Fruit fly (Drosophila melanogaster) whole organism, embryonic: ENCODE data around the gene dmGlut.

Source experiments
- Asciz ChIP-seq: fragments of 200-800 bp; sonication (Bioruptor generic); optimal IDR thresholded peaks from 2 replicates; lab custom pipeline; 2017; ENCODE audit warnings: missing biosample characterization, mild to moderate bottlenecking, missing genetic modification characterization, missing genetic modification reagents
- Atf-2 ChIP-seq: fragments of 200-800 bp; sonication (Bioruptor generic); optimal IDR thresholded peaks from 2 replicates; lab custom pipeline; 2016; ENCODE audit warnings: missing biosample characterization, missing genetic modification characterization
- CG11695 ChIP-seq: fragments of 200-800 bp; sonication (Bioruptor generic); IDR thresholded peaks from 3 replicates; pipeline ENCODE4 v1.3.6; 2022; ENCODE audit warnings: missing biosample characterization, missing genetic modification characterization
- CG12155 ChIP-seq: fragments of 200-800 bp; sonication (Bioruptor generic); optimal IDR thresholded peaks from 3 replicates; lab custom pipeline; 2016; ENCODE audit warnings: missing biosample characterization, missing genetic modification characterization
- CG1647 ChIP-seq: fragments of 200-800 bp; sonication (Bioruptor generic); optimal IDR thresholded peaks from 3 replicates; lab custom pipeline; 2016; ENCODE audit warnings: missing biosample characterization, missing genetic modification characterization
- CG16813 ChIP-seq: fragments of 200-800 bp; sonication (Bioruptor generic); IDR thresholded peaks from 3 replicates; pipeline ENCODE4 v1.3.6; 2022; ENCODE audit warnings: missing biosample characterization, missing genetic modification characterization; ENCODE audit not compliant: partially characterized antibody
- CG16815 ChIP-seq: fragments of 200-800 bp; sonication (Bioruptor generic); optimal IDR thresholded peaks from 3 replicates; lab custom pipeline; 2017; ENCODE audit warnings: missing biosample characterization, mild to moderate bottlenecking, missing genetic modification characterization
- CG17359 ChIP-seq: fragments of 200-800 bp; sonication (Bioruptor generic); optimal IDR thresholded peaks from 3 replicates; lab custom pipeline; 2018; ENCODE audit warnings: missing biosample characterization, mild to moderate bottlenecking, missing genetic modification characterization, moderate library complexity
- CG17829 ChIP-seq: fragments of 200-800 bp; optimal IDR thresholded peaks from 2 replicates; lab custom pipeline; 2019; ENCODE audit warnings: missing biosample characterization, mild to moderate bottlenecking, missing genetic modification characterization, moderate library complexity
- CG1832 ChIP-seq: fragments of 200-800 bp; sonication (Bioruptor generic); optimal IDR thresholded peaks from 2 replicates; lab custom pipeline; 2017; ENCODE audit warnings: missing biosample characterization, mild to moderate bottlenecking, missing genetic modification characterization, inconsistent platforms
- CG31441 ChIP-seq: fragments of 200-800 bp; sonication (Bioruptor generic); IDR thresholded peaks from 2 replicates; pipeline ENCODE4 v1.3.6; 2022; ENCODE audit warnings: missing biosample characterization, missing genetic modification characterization
- CG4404 ChIP-seq: fragments of 200-800 bp; sonication (Bioruptor generic); IDR thresholded peaks from 2 replicates; pipeline ENCODE4 v1.3.6; 2022; ENCODE audit warnings: missing biosample characterization, missing genetic modification characterization
- CG4424 ChIP-seq: fragments of 200-800 bp; sonication (Bioruptor generic); optimal IDR thresholded peaks from 3 replicates; lab custom pipeline; 2016; ENCODE audit warnings: missing biosample characterization, missing genetic modification characterization
- CG5245 ChIP-seq: fragments of 200-800 bp; sonication (Bioruptor generic); optimal IDR thresholded peaks from 3 replicates; lab custom pipeline; 2016; ENCODE audit warnings: missing biosample characterization, missing genetic modification characterization
- CG5953 ChIP-seq: fragments of 200-800 bp; sonication (Bioruptor generic); IDR thresholded peaks from 2 replicates; pipeline ENCODE4 v1.3.6; 2022; ENCODE audit warnings: missing biosample characterization, missing genetic modification characterization
- CG6765 ChIP-seq: fragments of 200-800 bp; sonication (Bioruptor generic); optimal IDR thresholded peaks from 3 replicates; lab custom pipeline; 2017; ENCODE audit warnings: missing biosample characterization, mild to moderate bottlenecking, missing genetic modification characterization
- CG8089 ChIP-seq: fragments of 200-800 bp; sonication (Bioruptor generic); optimal IDR thresholded peaks from 3 replicates; lab custom pipeline; 2016; ENCODE audit warnings: missing biosample characterization, missing genetic modification characterization
- CG9437 ChIP-seq: fragments of 200-800 bp; sonication (Bioruptor generic); optimal IDR thresholded peaks from 2 replicates; lab custom pipeline; 2018; ENCODE audit warnings: missing biosample characterization, mild to moderate bottlenecking, missing genetic modification characterization
- CG9609 ChIP-seq: fragments of 200-800 bp; sonication (Bioruptor generic); optimal IDR thresholded peaks from 3 replicates; lab custom pipeline; 2016; ENCODE audit warnings: missing biosample characterization, missing genetic modification characterization
- CG9727 ChIP-seq: fragments of 200-800 bp; sonication (Bioruptor generic); optimal IDR thresholded peaks from 3 replicates; lab custom pipeline; 2017; ENCODE audit warnings: missing biosample characterization, mild to moderate bottlenecking, missing genetic modification characterization
- CoRest ChIP-seq: fragments of 200-800 bp; sonication (Bioruptor generic); optimal IDR thresholded peaks from 3 replicates; lab custom pipeline; 2018; ENCODE audit warnings: missing biosample characterization, mild to moderate bottlenecking, missing genetic modification characterization, moderate library complexity
- Dbx ChIP-seq: fragments of 200-800 bp; sonication (Bioruptor generic); IDR thresholded peaks from 3 replicates; pipeline ENCODE4 v1.3.6; 2022; ENCODE audit warnings: missing biosample characterization, missing genetic modification characterization
- Ets65A ChIP-seq: fragments of 200-800 bp; sonication (Bioruptor generic); peaks from one replicate; lab custom pipeline; 2016; ENCODE audit warnings: missing biosample characterization, missing genetic modification characterization
- Fer1 ChIP-seq: fragments of 200-800 bp; sonication (Bioruptor generic); optimal IDR thresholded peaks from 2 replicates; lab custom pipeline; 2017; ENCODE audit warnings: missing biosample characterization, mild to moderate bottlenecking, missing genetic modification characterization
- Gug ChIP-seq: fragments of 200-800 bp; sonication (Bioruptor generic); IDR thresholded peaks from 4 replicates; pipeline ENCODE4 v1.3.6; 2022; ENCODE audit warnings: missing biosample characterization, missing genetic modification characterization
- Hmr ChIP-seq: fragments of 200-800 bp; sonication (Bioruptor generic); optimal IDR thresholded peaks from 3 replicates; lab custom pipeline; 2017; ENCODE audit warnings: mild to moderate bottlenecking, missing biosample characterization, missing genetic modification reagents, missing genetic modification characterization
- Lpt ChIP-seq: fragments of >200 bp; optimal IDR thresholded peaks from 2 replicates; lab custom pipeline; 2018; ENCODE audit warnings: missing biosample characterization, missing genetic modification characterization
- Pdp1 ChIP-seq, 2 experiments: fragments of 200-800 bp; sonication (Bioruptor generic); optimal IDR thresholded peaks; 3 replicates each; lab custom pipeline; 2016; ENCODE audit warnings: missing biosample characterization in 2 of 2, missing genetic modification characterization in 2 of 2, mild to moderate bottlenecking in 1 of 2, moderate library complexity in 1 of 2
- Xrp1 ChIP-seq: fragments of 200-800 bp; sonication (Bioruptor generic); IDR thresholded peaks from 2 replicates; pipeline ENCODE4 v1.3.6; 2022; ENCODE audit warnings: missing biosample characterization, missing genetic modification characterization
- bab2 ChIP-seq: fragments of 200-800 bp; sonication (Bioruptor generic); optimal IDR thresholded peaks from 2 replicates; lab custom pipeline; 2016; ENCODE audit warnings: missing biosample characterization, missing genetic modification characterization
- cg ChIP-seq: fragments of 200-800 bp; sonication (Bioruptor generic); optimal IDR thresholded peaks from 3 replicates; lab custom pipeline; 2019; ENCODE audit warnings: missing biosample characterization, mild to moderate bottlenecking, missing genetic modification characterization, moderate library complexity
- crol ChIP-seq: fragments of 200-800 bp; sonication (Bioruptor generic); IDR thresholded peaks from 2 replicates; pipeline ENCODE4 v1.3.6; 2022; ENCODE audit warnings: missing biosample characterization, missing genetic modification characterization
- cwo ChIP-seq: fragments of 200-800 bp; sonication (Bioruptor generic); optimal IDR thresholded peaks from 3 replicates; lab custom pipeline; 2017; ENCODE audit warnings: missing biosample characterization, missing genetic modification characterization, mild to moderate bottlenecking, moderate library complexity, missing genetic modification reagents
- exex ChIP-seq: fragments of 200-800 bp; sonication (Bioruptor generic); optimal IDR thresholded peaks from 4 replicates; lab custom pipeline; 2018; ENCODE audit warnings: missing biosample characterization, mild to moderate bottlenecking, missing genetic modification characterization, moderate library complexity
- gcm ChIP-seq: fragments of 200-800 bp; sonication (Bioruptor generic); optimal IDR thresholded peaks from 2 replicates; lab custom pipeline; 2019; ENCODE audit warnings: missing biosample characterization, mild to moderate bottlenecking, missing genetic modification characterization, moderate library complexity
- gsb ChIP-seq: fragments of 200-800 bp; sonication (Bioruptor generic); IDR thresholded peaks from 2 replicates; pipeline ENCODE4 v1.3.6; 2022; ENCODE audit warnings: missing biosample characterization, missing genetic modification characterization
- jing ChIP-seq: fragments of 200-800 bp; sonication (Bioruptor generic); optimal IDR thresholded peaks from 2 replicates; lab custom pipeline; 2018; ENCODE audit warnings: missing biosample characterization, mild to moderate bottlenecking, missing genetic modification characterization
- ken ChIP-seq: fragments of 200-800 bp; sonication (Bioruptor generic); IDR thresholded peaks from 3 replicates; pipeline ENCODE4 v1.3.6; 2022; ENCODE audit warnings: missing biosample characterization, missing genetic modification characterization
- mirr ChIP-seq: fragments of 200-800 bp; sonication (Bioruptor generic); optimal IDR thresholded peaks from 3 replicates; lab custom pipeline; 2018; ENCODE audit warnings: missing biosample characterization, mild to moderate bottlenecking, missing genetic modification characterization
- p53 ChIP-seq: fragments of 200-800 bp; sonication (Bioruptor generic); optimal IDR thresholded peaks from 2 replicates; lab custom pipeline; 2016; ENCODE audit warnings: missing biosample characterization, missing genetic modification characterization
- pzg ChIP-seq: fragments of 200-800 bp; sonication (Bioruptor generic); optimal IDR thresholded peaks from 3 replicates; lab custom pipeline; 2018; ENCODE audit warnings: missing biosample characterization, mild to moderate bottlenecking, missing genetic modification characterization, moderate library complexity
- rib ChIP-seq: fragments of 200-800 bp; sonication (Bioruptor generic); IDR thresholded peaks from 2 replicates; pipeline ENCODE4 v1.3.6; 2022; ENCODE audit warnings: missing biosample characterization, missing genetic modification characterization
- sqz ChIP-seq: fragments of 200-800 bp; sonication (Bioruptor generic); optimal IDR thresholded peaks from 3 replicates; lab custom pipeline; 2018; ENCODE audit warnings: missing biosample characterization, mild to moderate bottlenecking, missing genetic modification characterization
- ssp ChIP-seq: fragments of 200-800 bp; sonication (Bioruptor generic); IDR thresholded peaks from 2 replicates; pipeline ENCODE4 v1.3.6; 2022; ENCODE audit warnings: missing biosample characterization, missing genetic modification characterization
- stc ChIP-seq: fragments of 200-800 bp; sonication (Bioruptor generic); IDR thresholded peaks from 2 replicates; pipeline ENCODE4 v1.3.6; 2022; ENCODE audit warnings: missing biosample characterization, missing genetic modification characterization
- stwl ChIP-seq: fragments of 200-800 bp; sonication (Bioruptor generic); optimal IDR thresholded peaks from 3 replicates; lab custom pipeline; 2018; ENCODE audit warnings: missing biosample characterization, mild to moderate bottlenecking, missing genetic modification characterization, moderate library complexity
- tll ChIP-seq, 2 experiments: fragments of 200-800 bp in 1 of 2; fragments of >200 bp in 1 of 2; sonication (Bioruptor generic) in 1 of 2; optimal IDR thresholded peaks; 2 replicates each; lab custom pipeline; 2017 to 2019; ENCODE audit warnings: missing biosample characterization in 2 of 2, missing genetic modification characterization in 2 of 2, mild to moderate bottlenecking in 1 of 2, moderate library complexity in 1 of 2
- twi ChIP-seq: fragments of 200-800 bp; optimal IDR thresholded peaks from 2 replicates; lab custom pipeline; 2019; ENCODE audit warnings: missing biosample characterization, mild to moderate bottlenecking, missing genetic modification characterization, moderate library complexity

dmGlut gene

dm6 chr2L:12002051-12002450 is 25.2 kb upstream of the dmGlut start, which contains the start of gene Hacd1 (continued):
- TF ChIP-seq mirr (peak; percentile 7), stwl (tag; lab: Kevin White, UChicago) (peak; percentile 19), pzg (GFP tag; lab: Kevin White, UChicago) (peak; percentile 10), exex (tag; lab: Kevin White, UChicago) (peak; percentile 52), tll (GFP tag; optimal IDR thresholded peaks at IDR 0.05; lab: Kevin White, UChicago) (no peak), stc (GFP tag; lab: Robert Waterston, UW) (no peak), bab2 (GFP tag; lab: Kevin White, UChicago) (no peak), Pdp1 (GFP tag; optimal IDR thresholded peaks at IDR 0.05; lab: Kevin White, UChicago) (peak in 1 of 2 experiments; percentile 53), Fer1 (GFP tag; lab: Kevin White, UChicago) (no peak)

dm6 chr2L:12002922-12003791 is 24.1 kb upstream of the dmGlut start:
- TF ChIP-seq Dbx (GFP tag; lab: Robert Waterston, UW) (no peak), CG9727 (GFP tag; lab: Kevin White, UChicago) (no peak), Ets65A (GFP tag; lab: Kevin White, UChicago) (peak; percentile 4), rib (GFP tag; lab: Robert Waterston, UW) (no peak), CG5245 (no peak), cwo (GFP tag; lab: Kevin White, UChicago) (peak; percentile 100), CG31441 (GFP tag; lab: Robert Waterston, UW) (no peak), Hmr (GFP tag; lab: Kevin White, UChicago) (peak; percentile 48), Gug (GFP tag; lab: Robert Waterston, UW) (no peak), cg (no peak), Xrp1 (no peak), CG9437 (GFP tag; lab: Kevin White, UChicago) (peak; percentile 32), CoRest (tag; lab: Kevin White, UChicago) (peak; percentile 37), CG4404 (GFP tag; lab: Robert Waterston, UW) (no peak), gsb (no peak), crol (GFP tag; lab: Robert Waterston, UW) (no peak), CG17829 (tag; lab: Kevin White, UChicago) (peak; percentile 19), ssp (no peak), CG5953 (no peak), CG12155 (peak; percentile 18), Atf-2 (GFP tag; lab: Kevin White, UChicago) (no peak), CG1832 (GFP tag; lab: Kevin White, UChicago) (no peak), twi (tag; lab: Kevin White, UChicago) (no peak), ken (no peak), CG11695 (GFP tag; lab: Robert Waterston, UW) (no peak), CG9609 (no peak), CG16813 (no peak), CG16815 (no peak), sqz (peak; percentile 30), CG6765 (GFP tag; lab: Kevin White, UChicago) (peak; percentile 15), CG4424 (GFP tag; lab: Kevin White, UChicago) (no peak), gcm (GFP tag; lab: Kevin White, UChicago) (peak; percentile 94), Asciz (GFP tag; lab: Kevin White, UChicago) (no peak), jing (no peak), p53 (GFP tag; lab: Kevin White, UChicago) (peak; percentile 68), Lpt (no peak), CG17359 (tag; lab: Kevin White, UChicago) (peak; percentile 19), CG1647 (GFP tag; lab: Kevin White, UChicago) (peak; percentile 21), CG8089 (GFP tag; lab: Kevin White, UChicago) (peak; percentile 8)
